Worm (Caenorhabditis elegans) whole organism, L1 larva: ENCODE data around the gene nlp-33.

Source experiments
- C34B4.2 ChIP-seq: sonication (generic microtip); optimal IDR thresholded peaks from 2 replicates; lab custom pipeline; 2017; ENCODE audit warnings: mild to moderate bottlenecking, missing genetic modification characterization, missing compliant biosample characterization
- F16B12.6 ChIP-seq: fragments of 150-350 bp; optimal IDR thresholded peaks from 2 replicates; lab custom pipeline; 2014; ENCODE audit warnings: missing biosample characterization, missing genetic modification characterization
- Y116A8C.19 ChIP-seq: sonication (generic microtip); optimal IDR thresholded peaks from 2 replicates; lab custom pipeline; 2016; ENCODE audit warnings: missing compliant biosample characterization, missing genetic modification characterization, borderline replicate concordance
- aly-2 ChIP-seq: fragments of 150-350 bp; optimal IDR thresholded peaks from 2 replicates; lab custom pipeline; 2014; ENCODE audit warnings: missing biosample characterization, missing genetic modification characterization
- blmp-1 ChIP-seq: fragments of 150-350 bp; optimal IDR thresholded peaks from 2 replicates; lab custom pipeline; 2014; ENCODE audit warnings: missing biosample characterization, missing genetic modification characterization
- ceh-8 ChIP-seq: fragments of 200-800 bp; sonication (Bioruptor generic); optimal IDR thresholded peaks from 2 replicates; lab custom pipeline; 2018; ENCODE audit warnings: mild to moderate bottlenecking, missing genetic modification characterization, moderate library complexity, missing compliant biosample characterization
- ceh-82 ChIP-seq, 3 experiments: fragments of 150-350 bp in 1 of 3; sonication (generic microtip) in 2 of 3; optimal IDR thresholded peaks; 2 replicates each; lab custom pipeline; 2014 to 2017; ENCODE audit warnings: missing biosample characterization in 3 of 3, missing genetic modification characterization in 3 of 3
- ces-1 ChIP-seq: fragments of 150-350 bp; optimal IDR thresholded peaks from 2 replicates; lab custom pipeline; 2014; ENCODE audit warnings: missing biosample characterization, missing genetic modification reagents, missing genetic modification characterization
- dsc-1 ChIP-seq: sonication (generic microtip); optimal IDR thresholded peaks from 2 replicates; lab custom pipeline; 2016; ENCODE audit warnings: mild to moderate bottlenecking, missing genetic modification characterization, missing compliant biosample characterization
- efl-1 ChIP-seq, 4 experiments: fragments of 150-350 bp; optimal IDR thresholded peaks in 3 of 4; peaks in 1 of 4; 1 replicate in 1 of 4; 2 replicates in 3 of 4; lab custom pipeline; 2014; ENCODE audit warnings: missing biosample characterization in 2 of 4, missing genetic modification characterization in 2 of 4, missing genetic modification reagents in 2 of 4
- egl-27 ChIP-seq, 2 experiments: fragments of 150-350 bp in 1 of 2; sonication (generic microtip); optimal IDR thresholded peaks; 3 replicates each; lab custom pipeline; 2017 to 2018; ENCODE audit warnings: missing biosample characterization in 2 of 2, missing genetic modification characterization in 2 of 2, missing genetic modification reagents in 2 of 2
- elt-3 ChIP-seq, 6 experiments: fragments of 150-350 bp in 1 of 6; sonication (generic microtip); optimal IDR thresholded peaks; 2 replicates each; lab custom pipeline; 2017 to 2018; ENCODE audit warnings: missing biosample characterization in 6 of 6, missing genetic modification characterization in 6 of 6, inconsistent platforms in 1 of 6
- fkh-8 ChIP-seq: sonication (generic microtip); optimal IDR thresholded peaks from 2 replicates; lab custom pipeline; 2016; ENCODE audit warnings: mild to moderate bottlenecking, missing genetic modification characterization, missing compliant biosample characterization
- fos-1 ChIP-seq: fragments of 150-350 bp; optimal IDR thresholded peaks from 2 replicates; lab custom pipeline; 2014; ENCODE audit warnings: missing biosample characterization, missing genetic modification characterization
- hlh-17 ChIP-seq: fragments of 200-800 bp; sonication (Bioruptor generic); optimal IDR thresholded peaks from 2 replicates; lab custom pipeline; 2018; ENCODE audit warnings: missing genetic modification characterization, mild to moderate bottlenecking, missing compliant biosample characterization, moderate library complexity, borderline replicate concordance
- hpl-2 ChIP-seq: fragments of 150-350 bp; optimal IDR thresholded peaks from 2 replicates; lab custom pipeline; 2014; ENCODE audit warnings: missing biosample characterization, missing genetic modification reagents, missing genetic modification characterization
- irx-1 ChIP-seq: sonication (generic microtip); optimal IDR thresholded peaks from 2 replicates; lab custom pipeline; 2016; ENCODE audit warnings: missing genetic modification characterization, missing compliant biosample characterization
- lin-14 ChIP-seq: fragments of 200-800 bp; sonication (Bioruptor generic); optimal IDR thresholded peaks from 2 replicates; lab custom pipeline; 2018; ENCODE audit warnings: mild to moderate bottlenecking, missing genetic modification characterization, moderate library complexity, missing compliant biosample characterization
- lin-15B ChIP-seq: fragments of 150-350 bp; sonication (generic microtip); optimal IDR thresholded peaks from 3 replicates; lab custom pipeline; 2014; ENCODE audit warnings: missing biosample characterization, missing genetic modification characterization
- mab-9 ChIP-seq: fragments of 200-800 bp; sonication (Bioruptor generic); IDR thresholded peaks from 2 replicates; pipeline ENCODE4 v1.3.6; 2022; ENCODE audit warnings: missing genetic modification reagents, missing genetic modification characterization, missing compliant biosample characterization
- nhr-11 ChIP-seq: fragments of 150-350 bp; optimal IDR thresholded peaks from 2 replicates; lab custom pipeline; 2014; ENCODE audit warnings: missing biosample characterization, missing genetic modification characterization
- nhr-20 ChIP-seq: sonication (generic microtip); optimal IDR thresholded peaks from 2 replicates; lab custom pipeline; 2016; ENCODE audit warnings: mild to moderate bottlenecking, missing genetic modification characterization, missing compliant biosample characterization
- nhr-237 ChIP-seq: fragments of 150-350 bp; optimal IDR thresholded peaks from 2 replicates; lab custom pipeline; 2014; ENCODE audit warnings: missing biosample characterization, missing genetic modification characterization
- nhr-71 ChIP-seq: sonication (generic microtip); optimal IDR thresholded peaks from 2 replicates; lab custom pipeline; 2016; ENCODE audit warnings: mild to moderate bottlenecking, missing genetic modification characterization, moderate library complexity, missing compliant biosample characterization
- nhr-76 ChIP-seq: sonication (generic microtip); optimal IDR thresholded peaks from 2 replicates; lab custom pipeline; 2017; ENCODE audit warnings: missing biosample characterization, missing genetic modification characterization
- nhr-77 ChIP-seq: fragments of 150-350 bp; optimal IDR thresholded peaks from 2 replicates; lab custom pipeline; 2014; ENCODE audit warnings: missing biosample characterization, missing genetic modification characterization
- nhr-85 ChIP-seq: sonication (generic microtip); peaks from one replicate; lab custom pipeline; 2016; ENCODE audit warnings: missing genetic modification characterization, inconsistent platforms, missing compliant biosample characterization
- pqm-1 ChIP-seq: sonication (generic microtip); optimal IDR thresholded peaks from 3 replicates; lab custom pipeline; 2017; ENCODE audit warnings: missing biosample characterization, missing genetic modification characterization
- rnt-1 ChIP-seq: sonication (generic microtip); optimal IDR thresholded peaks from 2 replicates; lab custom pipeline; 2016; ENCODE audit warnings: mild to moderate bottlenecking, missing genetic modification characterization, moderate library complexity, missing compliant biosample characterization
- snu-23 ChIP-seq: sonication (generic microtip); optimal IDR thresholded peaks from 2 replicates; lab custom pipeline; 2016; ENCODE audit warnings: missing genetic modification characterization, missing compliant biosample characterization
- sox-4 ChIP-seq: sonication (generic microtip); optimal IDR thresholded peaks from 2 replicates; lab custom pipeline; 2016; ENCODE audit warnings: missing genetic modification characterization, missing compliant biosample characterization
- swsn-7 ChIP-seq: sonication (generic microtip); optimal IDR thresholded peaks from 2 replicates; lab custom pipeline; 2016; ENCODE audit warnings: missing genetic modification characterization, missing compliant biosample characterization
- unc-62 ChIP-seq: fragments of 150-350 bp; optimal IDR thresholded peaks from 2 replicates; lab custom pipeline; 2014; ENCODE audit warnings: missing biosample characterization, missing genetic modification reagents, missing genetic modification characterization
- unc-98 ChIP-seq: fragments of 200-800 bp; sonication (Bioruptor generic); IDR thresholded peaks from 2 replicates; pipeline ENCODE4 v1.3.6; 2022; ENCODE audit warnings: missing genetic modification characterization, missing compliant biosample characterization
- zip-4 ChIP-seq: fragments of 200-800 bp; sonication (Bioruptor generic); optimal IDR thresholded peaks from 2 replicates; lab custom pipeline; 2018; ENCODE audit warnings: mild to moderate bottlenecking, missing genetic modification characterization, moderate library complexity, missing compliant biosample characterization

The nlp-33 gene

DNA sequence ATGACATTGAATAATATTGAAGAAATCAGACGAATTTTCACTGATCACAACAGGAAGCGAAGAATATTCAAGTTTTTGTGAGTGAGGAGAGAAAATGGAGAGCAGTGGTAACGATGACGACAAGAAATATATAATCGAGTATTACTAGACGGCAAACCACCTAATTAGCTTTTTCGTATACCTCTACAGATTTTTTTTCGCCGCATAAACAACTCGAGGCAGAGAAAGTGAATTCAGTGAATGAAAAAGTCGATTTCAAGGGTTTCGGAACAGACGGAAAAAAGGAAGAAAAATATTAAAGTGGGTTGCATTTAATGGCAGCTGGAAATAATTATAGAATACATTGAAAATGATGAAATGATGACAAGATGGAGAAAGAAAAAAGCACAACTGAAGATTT is 30.4 kb downstream of the nlp-33 start, which contains the start of gene gpa-1:
TSS of gene gpa-1 (minus strand) at position 101 of the 400 bp plus-strand sequence.
- no peak for TF ChIP-seq nhr-71 (tag; lab: Kevin White, UChicago)
- TF ChIP-seq fkh-8 (tag; lab: Kevin White, UChicago): peak; percentile 20

DNA sequence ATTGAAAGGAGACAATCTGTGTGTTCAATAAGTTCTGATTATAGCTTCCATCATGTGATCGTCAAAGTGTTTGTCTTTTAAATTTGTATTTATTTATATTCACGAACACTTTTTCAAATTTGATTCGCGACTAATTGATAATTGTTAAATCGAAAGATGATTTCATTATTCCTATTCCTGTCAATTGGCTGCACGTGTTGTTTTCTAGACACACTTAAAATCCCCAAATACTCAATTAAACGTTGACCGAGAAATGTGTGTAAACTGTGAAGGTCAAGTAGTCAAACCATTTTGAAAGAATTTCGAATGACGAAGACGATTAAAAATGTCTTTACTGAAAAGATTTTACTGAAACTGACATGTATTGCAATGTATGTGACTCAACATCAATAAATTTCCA is 33.8 kb downstream of the nlp-33 start:
- TF ChIP-seq nhr-85 (tag; lab: Kevin White, UChicago): peak; percentile 89
- no peak for TF ChIP-seq fkh-8 (tag; lab: Kevin White, UChicago)
- no peak for TF ChIP-seq C34B4.2 (tag; lab: Kevin White, UChicago)
- TF ChIP-seq efl-1 (optimal IDR thresholded peaks at IDR 0.05; lab: Kevin White, UChicago): no peak
- peak in 1 of 2 experiments; percentile 8 for TF ChIP-seq efl-1 (GFP tag; optimal IDR thresholded peaks at IDR 0.05 in 1 of 2; lab: Kevin White, UChicago)
- no peak for TF ChIP-seq rnt-1 (tag; lab: Kevin White, UChicago)
- peak in 1 of 6 experiments; percentile 3 for TF ChIP-seq elt-3 (tag; optimal IDR thresholded peaks at IDR 0.05; lab: Kevin White, UChicago)
- TF ChIP-seq Y116A8C.19 (tag; lab: Kevin White, UChicago): no peak
- TF ChIP-seq nhr-77: no peak
- peak; percentile 24 for TF ChIP-seq nhr-20 (tag; lab: Kevin White, UChicago)
- TF ChIP-seq lin-14 (GFP tag; lab: Kevin White, UChicago): peak; percentile 51
- no peak for TF ChIP-seq fos-1
- TF ChIP-seq unc-98 (GFP tag; lab: Robert Waterston, UW): no peak

DNA sequence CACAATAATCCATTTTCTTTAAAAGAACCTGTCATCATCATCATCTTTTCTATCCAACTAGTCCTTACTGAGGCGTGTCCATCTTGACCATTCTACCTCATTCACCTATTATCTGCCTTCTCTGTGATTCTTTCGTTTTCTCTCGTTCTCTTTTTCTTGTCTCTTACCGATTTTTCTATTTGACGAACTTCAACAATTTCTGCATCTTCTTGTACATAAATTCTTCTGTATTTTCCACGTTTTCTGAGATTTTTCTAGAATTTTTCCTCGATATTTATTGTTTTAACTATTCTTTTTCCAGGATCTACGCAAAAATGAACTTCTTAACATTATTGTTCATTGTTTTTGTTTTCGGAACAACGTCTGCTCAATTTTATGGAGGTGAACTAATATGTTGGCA is 35.8 kb downstream of the nlp-33 start, which contains the start of gene cnc-10:
TSS of gene cnc-10 (plus strand) at position 301 of the 400 bp plus-strand sequence.
- TF ChIP-seq fkh-8 (tag; lab: Kevin White, UChicago) (no peak), ceh-82 (tag; optimal IDR thresholded peaks at IDR 0.05; lab: Kevin White, UChicago) (no peak), lin-14 (GFP tag; lab: Kevin White, UChicago) (peak; percentile 11), hlh-17 (GFP tag; lab: Kevin White, UChicago) (no peak), nhr-71 (tag; lab: Kevin White, UChicago) (no peak), elt-3 (tag; optimal IDR thresholded peaks at IDR 0.05; lab: Kevin White, UChicago) (peak in 1 of 6 experiments; percentile 18), C34B4.2 (tag; lab: Kevin White, UChicago) (no peak), pqm-1 (tag; lab: Kevin White, UChicago) (no peak), snu-23 (GFP tag; lab: Kevin White, UChicago) (peak; percentile 16), F16B12.6 (tag; lab: Kevin White, UChicago) (no peak), blmp-1 (tag; lab: Kevin White, UChicago) (peak; percentile 42)

DNA sequence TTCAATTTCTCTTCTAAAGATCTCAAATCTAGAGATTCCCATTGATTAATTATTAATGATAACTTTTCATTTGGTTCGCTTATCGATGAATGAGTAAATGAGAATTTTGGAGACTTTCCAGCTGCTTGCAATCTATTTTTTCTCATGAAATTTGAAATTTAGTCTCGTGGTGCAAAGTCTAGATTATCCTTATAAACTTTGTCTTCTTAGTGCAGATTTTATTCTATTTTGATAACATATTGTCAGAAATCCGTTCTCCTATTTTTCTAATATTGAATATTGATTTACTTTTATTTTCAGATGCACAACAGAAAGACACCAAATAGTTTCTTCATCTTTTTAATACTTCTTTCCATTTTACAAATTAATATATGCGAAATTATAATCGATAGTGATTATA is 43.8 kb downstream of the nlp-33 start, which contains the start of gene lgc-49:
TSS of gene lgc-49 (plus strand) at position 301 of the 400 bp plus-strand sequence.
- TF ChIP-seq elt-3 (tag; optimal IDR thresholded peaks at IDR 0.05; lab: Kevin White, UChicago): no peak
- no peak for TF ChIP-seq ces-1
- no peak for TF ChIP-seq nhr-237 (tag; lab: Kevin White, UChicago)
- TF ChIP-seq aly-2 (tag; lab: Kevin White, UChicago): no peak
- TF ChIP-seq irx-1 (tag; lab: Kevin White, UChicago): no peak
- no peak for TF ChIP-seq unc-62 (GFP tag; lab: Kevin White, UChicago)
- TF ChIP-seq C34B4.2 (tag; lab: Kevin White, UChicago): no peak
- TF ChIP-seq hpl-2 (GFP tag; lab: Kevin White, UChicago): no peak
- TF ChIP-seq unc-98 (GFP tag; lab: Robert Waterston, UW): no peak
- TF ChIP-seq swsn-7 (tag; lab: Kevin White, UChicago): no peak
- TF ChIP-seq nhr-85 (tag; lab: Kevin White, UChicago): no peak
- TF ChIP-seq nhr-11: no peak
- no peak for TF ChIP-seq mab-9 (GFP tag; lab: Robert Waterston, UW)
- no peak for TF ChIP-seq nhr-76 (tag; lab: Kevin White, UChicago)
- no peak for TF ChIP-seq ceh-8
- no peak for TF ChIP-seq blmp-1 (tag; lab: Kevin White, UChicago)
- no peak for TF ChIP-seq zip-4 (GFP tag; lab: Kevin White, UChicago)

DNA sequence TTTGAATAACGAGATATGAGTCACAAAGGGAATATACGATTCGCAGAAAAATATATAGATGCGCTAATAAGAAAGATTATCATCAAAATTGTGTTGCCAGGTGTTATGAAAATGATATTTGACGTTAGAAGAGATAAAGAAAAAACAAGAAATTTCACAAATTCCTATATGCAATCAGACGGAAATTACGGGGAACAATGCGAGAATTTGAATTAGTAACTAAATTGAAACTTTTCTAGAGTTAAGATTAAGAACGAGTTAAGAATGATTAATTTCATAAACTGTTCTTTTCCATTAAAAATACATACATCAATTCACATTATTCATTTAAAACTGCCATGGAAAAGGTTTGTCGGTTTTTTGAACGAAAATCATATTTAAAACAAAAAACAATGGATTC is 49.0 kb downstream of the nlp-33 start, which contains the start of gene clc-6:
TSS of gene clc-6 (minus strand) at position 101 of the 400 bp plus-strand sequence.
- no peak for TF ChIP-seq aly-2 (tag; lab: Kevin White, UChicago)
- TF ChIP-seq nhr-237 (tag; lab: Kevin White, UChicago): no peak
- TF ChIP-seq dsc-1 (tag; lab: Kevin White, UChicago): peak; percentile 31
- TF ChIP-seq egl-27 (tag; optimal IDR thresholded peaks at IDR 0.05; lab: Kevin White, UChicago): no peak
- TF ChIP-seq lin-15B (tag; lab: Kevin White, UChicago): no peak
- no peak for TF ChIP-seq sox-4 (tag; lab: Kevin White, UChicago)
